Fruit fly (Drosophila melanogaster) whole organism, embryonic: ENCODE data around the gene CG6295.
A peak's percentile ranks its signal among the peaks of the same experiment; 100 is the strongest.

Experiments used
- Atf3 ChIP-seq: fragments of 200-800 bp; sonication (Bioruptor generic); optimal IDR thresholded peaks from 3 replicates; lab custom pipeline; 2016; ENCODE audit warnings: missing biosample characterization, missing genetic modification characterization
- Bgb ChIP-seq: fragments of 200-800 bp; sonication (Bioruptor generic); IDR thresholded peaks from 2 replicates; pipeline ENCODE4 v1.3.6; 2022; ENCODE audit warnings: missing biosample characterization, missing genetic modification characterization; ENCODE audit not compliant: partially characterized antibody
- CG12744 ChIP-seq: fragments of 200-800 bp; sonication (Bioruptor generic); optimal IDR thresholded peaks from 2 replicates; lab custom pipeline; 2016; ENCODE audit warnings: missing biosample characterization, missing genetic modification characterization
- CG13894 ChIP-seq: fragments of 200-800 bp; sonication (Bioruptor generic); optimal IDR thresholded peaks from 3 replicates; lab custom pipeline; 2018; ENCODE audit warnings: missing biosample characterization, mild to moderate bottlenecking, missing genetic modification characterization, moderate library complexity
- CG15514 ChIP-seq: fragments of 200-800 bp; sonication (Bioruptor generic); optimal IDR thresholded peaks from 3 replicates; lab custom pipeline; 2017; ENCODE audit warnings: missing biosample characterization, missing genetic modification characterization, mild to moderate bottlenecking, moderate library complexity, missing genetic modification reagents
- CG17385 ChIP-seq: fragments of 200-800 bp; sonication (Bioruptor generic); optimal IDR thresholded peaks from 3 replicates; lab custom pipeline; 2018; ENCODE audit warnings: missing biosample characterization, mild to moderate bottlenecking, missing genetic modification characterization
- CG18599 ChIP-seq: fragments of 200-800 bp; sonication (Bioruptor generic); optimal IDR thresholded peaks from 3 replicates; lab custom pipeline; 2017; ENCODE audit warnings: missing biosample characterization, missing genetic modification characterization, mild to moderate bottlenecking, moderate library complexity, missing genetic modification reagents
- CG30020 ChIP-seq: fragments of 200-800 bp; optimal IDR thresholded peaks from 2 replicates; lab custom pipeline; 2019; ENCODE audit warnings: missing biosample characterization, mild to moderate bottlenecking, missing genetic modification characterization, moderate library complexity
- CG3163 ChIP-seq: fragments of 200-800 bp; sonication (Bioruptor generic); optimal IDR thresholded peaks from 3 replicates; lab custom pipeline; 2016; ENCODE audit warnings: missing biosample characterization, missing genetic modification characterization
- CG32772 ChIP-seq: fragments of 200-800 bp; sonication (Bioruptor generic); IDR thresholded peaks from 2 replicates; pipeline ENCODE4 v1.3.6; 2022; ENCODE audit warnings: missing biosample characterization, missing genetic modification characterization
- CG34224 ChIP-seq: fragments of 200-800 bp; sonication (Bioruptor generic); IDR thresholded peaks from 3 replicates; pipeline ENCODE4 v1.3.6; 2022; ENCODE audit warnings: missing biosample characterization, missing genetic modification characterization; ENCODE audit not compliant: partially characterized antibody
- CG6689 ChIP-seq: fragments of 200-800 bp; sonication (Bioruptor generic); IDR thresholded peaks from 2 replicates; pipeline ENCODE4 v1.3.6; 2022; ENCODE audit warnings: missing biosample characterization, missing genetic modification characterization
- CG6854 ChIP-seq: fragments of 200-800 bp; sonication (Bioruptor generic); optimal IDR thresholded peaks from 3 replicates; lab custom pipeline; 2017; ENCODE audit warnings: missing biosample characterization, mild to moderate bottlenecking, missing genetic modification characterization
- CG8089 ChIP-seq: fragments of 200-800 bp; sonication (Bioruptor generic); optimal IDR thresholded peaks from 3 replicates; lab custom pipeline; 2016; ENCODE audit warnings: missing biosample characterization, missing genetic modification characterization
- CG8388 ChIP-seq: fragments of 200-800 bp; sonication (Bioruptor generic); optimal IDR thresholded peaks from 2 replicates; lab custom pipeline; 2019; ENCODE audit warnings: missing biosample characterization, mild to moderate bottlenecking, missing genetic modification characterization, moderate library complexity
- CG9609 ChIP-seq: fragments of 200-800 bp; sonication (Bioruptor generic); optimal IDR thresholded peaks from 3 replicates; lab custom pipeline; 2016; ENCODE audit warnings: missing biosample characterization, missing genetic modification characterization
- CG9932 ChIP-seq: fragments of 200-800 bp; sonication (Bioruptor generic); IDR thresholded peaks from 2 replicates; pipeline ENCODE4 v1.3.6; 2022; ENCODE audit warnings: missing biosample characterization, missing genetic modification characterization
- CoRest ChIP-seq: fragments of 200-800 bp; sonication (Bioruptor generic); optimal IDR thresholded peaks from 3 replicates; lab custom pipeline; 2018; ENCODE audit warnings: missing biosample characterization, mild to moderate bottlenecking, missing genetic modification characterization, moderate library complexity
- Dp ChIP-seq: fragments of 200-800 bp; sonication (Bioruptor generic); optimal IDR thresholded peaks from 2 replicates; lab custom pipeline; 2018; ENCODE audit warnings: missing biosample characterization, mild to moderate bottlenecking, missing genetic modification characterization, moderate library complexity
- E2f2 ChIP-seq: fragments of 200-800 bp; sonication (Bioruptor generic); IDR thresholded peaks from 2 replicates; pipeline ENCODE4 v1.3.6; 2022; ENCODE audit warnings: missing biosample characterization, missing genetic modification characterization
- Fer1 ChIP-seq: fragments of 200-800 bp; sonication (Bioruptor generic); optimal IDR thresholded peaks from 2 replicates; lab custom pipeline; 2017; ENCODE audit warnings: missing biosample characterization, mild to moderate bottlenecking, missing genetic modification characterization
- Gsc ChIP-seq: fragments of 200-800 bp; sonication (Bioruptor generic); IDR thresholded peaks from 2 replicates; pipeline ENCODE4 v1.3.6; 2022; ENCODE audit warnings: missing biosample characterization, missing genetic modification characterization
- HmgZ ChIP-seq: fragments of 200-800 bp; sonication (Bioruptor generic); optimal IDR thresholded peaks from 2 replicates; lab custom pipeline; 2018; ENCODE audit warnings: missing biosample characterization, mild to moderate bottlenecking, missing genetic modification characterization
- Hmx ChIP-seq: fragments of 200-800 bp; sonication (Bioruptor generic); optimal IDR thresholded peaks from 2 replicates; lab custom pipeline; 2016; ENCODE audit warnings: missing biosample characterization, missing genetic modification characterization
- MESR4 ChIP-seq: fragments of 200-800 bp; sonication (Bioruptor generic); optimal IDR thresholded peaks from 2 replicates; lab custom pipeline; 2018; ENCODE audit warnings: missing biosample characterization, mild to moderate bottlenecking, missing genetic modification characterization, moderate library complexity
- MTF-1 ChIP-seq: fragments of 200-800 bp; sonication (Bioruptor generic); optimal IDR thresholded peaks from 2 replicates; lab custom pipeline; 2018; ENCODE audit warnings: missing biosample characterization, mild to moderate bottlenecking, missing genetic modification characterization, borderline replicate concordance
- Med ChIP-seq: fragments of 200-800 bp; sonication (Bioruptor generic); peaks from one replicate; lab custom pipeline; 2016; ENCODE audit warnings: missing biosample characterization, missing genetic modification characterization, mild to moderate bottlenecking, inconsistent platforms, moderate library complexity
- Oli ChIP-seq: fragments of 200-800 bp; sonication (Bioruptor generic); optimal IDR thresholded peaks from 2 replicates; lab custom pipeline; 2018; ENCODE audit warnings: missing biosample characterization, mild to moderate bottlenecking, missing genetic modification characterization, moderate library complexity
- Side ChIP-seq: fragments of 200-800 bp; sonication (Bioruptor generic); optimal IDR thresholded peaks from 2 replicates; lab custom pipeline; 2016; ENCODE audit warnings: missing biosample characterization, missing genetic modification characterization
- Sox102F ChIP-seq: fragments of 200-800 bp; sonication (Bioruptor generic); optimal IDR thresholded peaks from 2 replicates; lab custom pipeline; 2018; ENCODE audit warnings: missing biosample characterization, mild to moderate bottlenecking, missing genetic modification characterization, moderate library complexity
- Spps ChIP-seq: fragments of 200-800 bp; sonication (Bioruptor generic); optimal IDR thresholded peaks from 2 replicates; lab custom pipeline; 2018; ENCODE audit warnings: missing biosample characterization, mild to moderate bottlenecking, missing genetic modification characterization
- Stat92E ChIP-seq, 3 experiments: fragments of >200 bp in 2 of 3; fragments of 200-800 bp in 1 of 3; sonication (Bioruptor generic) in 1 of 3; optimal IDR thresholded peaks; 2 replicates each; lab custom pipeline; 2017 to 2019; ENCODE audit warnings: missing biosample characterization in 3 of 3, missing genetic modification characterization in 3 of 3, mild to moderate bottlenecking in 1 of 3, moderate library complexity in 1 of 3
- TFAM ChIP-seq: fragments of 200-800 bp; sonication (Bioruptor generic); optimal IDR thresholded peaks from 2 replicates; lab custom pipeline; 2017; ENCODE audit warnings: missing biosample characterization, missing genetic modification characterization, inconsistent platforms
- Vsx1 ChIP-seq: fragments of 200-800 bp; sonication (Bioruptor generic); optimal IDR thresholded peaks from 2 replicates; lab custom pipeline; 2017; ENCODE audit warnings: missing biosample characterization, mild to moderate bottlenecking, missing genetic modification characterization, missing genetic modification reagents
- ara ChIP-seq: fragments of 200-800 bp; sonication (Bioruptor generic); IDR thresholded peaks from 2 replicates; pipeline ENCODE4 v1.3.6; 2022; ENCODE audit warnings: missing biosample characterization, missing genetic modification characterization
- ken ChIP-seq: fragments of 200-800 bp; sonication (Bioruptor generic); IDR thresholded peaks from 3 replicates; pipeline ENCODE4 v1.3.6; 2022; ENCODE audit warnings: missing biosample characterization, missing genetic modification characterization
- klu ChIP-seq: fragments of 200-800 bp; sonication (Bioruptor generic); IDR thresholded peaks from 2 replicates; pipeline ENCODE4 v1.3.6; 2022; ENCODE audit warnings: missing biosample characterization, missing genetic modification characterization
- lab ChIP-seq: fragments of 200-800 bp; sonication (Bioruptor generic); optimal IDR thresholded peaks from 3 replicates; lab custom pipeline; 2017; ENCODE audit warnings: missing biosample characterization, missing genetic modification characterization, mild to moderate bottlenecking, moderate library complexity, missing genetic modification reagents
- lov ChIP-seq, 2 experiments: fragments of 200-800 bp in 1 of 2; fragments of >200 bp in 1 of 2; sonication (Bioruptor generic) in 1 of 2; IDR thresholded peaks in 1 of 2; optimal IDR thresholded peaks in 1 of 2; 2 replicates in 1 of 2; 3 replicates in 1 of 2; pipeline versions ENCODE4 v1.3.6 to Lab custom; 2017 to 2022; ENCODE audit warnings: missing biosample characterization in 1 of 2, missing genetic modification characterization in 1 of 2
- onecut ChIP-seq: fragments of 200-800 bp; sonication (Bioruptor generic); IDR thresholded peaks from 2 replicates; pipeline ENCODE4 v1.3.6; 2022; ENCODE audit warnings: missing biosample characterization, missing genetic modification characterization
- peb ChIP-seq: fragments of 200-800 bp; sonication (Bioruptor generic); IDR thresholded peaks from 2 replicates; pipeline ENCODE4 v1.3.6; 2022; ENCODE audit warnings: missing biosample characterization, missing genetic modification characterization
- psq ChIP-seq: fragments of 200-800 bp; sonication (Bioruptor generic); optimal IDR thresholded peaks from 2 replicates; lab custom pipeline; 2017; ENCODE audit warnings: missing biosample characterization, missing genetic modification characterization
- sima ChIP-seq: fragments of 200-800 bp; sonication (Bioruptor generic); optimal IDR thresholded peaks from 2 replicates; lab custom pipeline; 2016; ENCODE audit warnings: missing biosample characterization, missing genetic modification characterization
- slbo ChIP-seq: fragments of 200-800 bp; sonication (Bioruptor generic); IDR thresholded peaks from 2 replicates; pipeline ENCODE4 v1.3.6; 2022; ENCODE audit warnings: missing biosample characterization, missing genetic modification characterization
- unpg ChIP-seq: fragments of 200-800 bp; sonication (Bioruptor generic); optimal IDR thresholded peaks from 3 replicates; lab custom pipeline; 2018; ENCODE audit warnings: missing biosample characterization, mild to moderate bottlenecking, missing genetic modification characterization, moderate library complexity
- zfh2 ChIP-seq: fragments of 200-800 bp; sonication (Bioruptor generic); optimal IDR thresholded peaks from 2 replicates; lab custom pipeline; 2016; ENCODE audit warnings: missing biosample characterization, missing genetic modification characterization

CG6295 gene

DNA sequence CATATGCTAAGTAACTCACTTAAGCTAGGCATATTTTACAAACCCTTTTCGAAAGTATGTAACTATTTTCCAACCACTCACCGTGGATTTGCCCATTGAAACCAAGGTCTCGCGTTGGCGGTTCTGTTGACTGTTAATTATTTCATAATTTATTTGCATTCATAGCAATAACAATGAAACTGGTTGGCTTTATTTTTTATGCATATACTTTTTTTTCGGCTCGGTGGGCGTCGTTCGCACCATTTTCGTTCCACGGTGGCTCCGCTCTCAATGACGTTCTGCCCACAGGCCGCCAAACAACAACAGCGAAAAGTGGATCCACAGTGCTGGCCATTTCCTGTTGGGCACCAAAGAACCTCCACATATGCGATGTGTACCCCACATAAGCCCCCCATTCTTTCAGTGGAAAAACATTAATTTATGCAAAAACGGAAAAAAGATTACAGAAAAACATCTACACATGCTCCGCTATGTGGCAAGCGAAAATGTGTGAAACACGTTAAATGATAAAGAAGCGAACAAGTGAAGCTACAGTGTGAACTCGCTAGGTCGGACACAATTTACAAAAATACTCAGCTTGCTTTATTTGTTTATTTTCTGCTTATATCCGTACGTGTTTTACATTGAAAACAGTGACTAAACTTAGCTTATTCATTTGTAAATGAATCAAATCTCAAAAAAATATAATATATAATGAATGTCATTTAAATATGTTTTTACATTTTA lies 39.1 kb downstream of the CG6295 start (continued):
- TF ChIP-seq lov (optimal IDR thresholded peaks at IDR 0.05; lab: Kevin White, UChicago) (no peak), lov (GFP tag; IDR thresholded peaks at IDR 0.05; lab: Robert Waterston, UW) (0 out of 3 replicates have a peak, but pooled peaks have one; percentile 12), Spps (tag; lab: Kevin White, UChicago) (no peak), E2f2 (GFP tag; lab: Robert Waterston, UW) (peak; percentile 27; the same call in 1 of the 2 replicates), ken (GFP tag; lab: Robert Waterston, UW) (peak; percentile 47; the same call in 1 of the 3 replicates), ara (peak; percentile 68), Oli (tag; lab: Kevin White, UChicago) (peak; percentile 31), unpg (GFP tag; lab: Kevin White, UChicago) (peak; percentile 24), CG17385 (peak; percentile 16), CG3163 (no peak)

DNA sequence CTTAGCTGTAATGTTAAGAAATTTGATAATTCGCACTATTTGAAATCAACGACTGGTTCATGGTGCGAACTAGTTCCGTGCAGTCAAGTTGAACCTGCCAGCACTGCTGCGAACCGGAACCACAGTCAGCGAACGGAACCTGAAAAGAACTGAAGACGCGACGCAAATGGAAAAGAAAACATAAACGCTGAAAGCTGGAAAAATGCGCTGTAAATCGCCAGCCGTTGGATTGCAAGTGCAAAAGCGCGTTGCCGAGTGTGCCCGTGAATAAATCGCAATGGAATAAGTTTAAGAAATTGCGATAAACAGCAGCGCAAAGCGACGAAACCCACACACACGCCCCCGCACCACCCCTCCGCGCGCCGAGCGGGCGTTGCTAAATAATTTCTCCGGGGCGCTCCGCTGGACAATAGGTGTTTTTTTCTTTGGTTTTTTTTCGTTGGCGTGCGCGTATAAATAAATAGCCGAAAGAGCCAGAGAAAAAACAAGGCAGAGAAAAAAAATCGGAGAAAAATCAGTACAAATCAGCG lies 40.0 kb downstream of the CG6295 start, which contains the start of gene CG5521:
CG5521 (plus strand) TSS at position 137 of the 530 bp plus-strand sequence.
- TF ChIP-seq Stat92E (GFP tag; optimal IDR thresholded peaks at IDR 0.05; lab: Kevin White, UChicago) (peak in 1 of 3 experiments; percentile 49), MESR4 (GFP tag; lab: Kevin White, UChicago) (peak; percentile 90), lab (GFP tag; lab: Kevin White, UChicago) (peak; percentile 7), CG15514 (GFP tag; lab: Kevin White, UChicago) (peak; percentile 100), CoRest (no peak), CG18599 (GFP tag; lab: Kevin White, UChicago) (no peak), CG8388 (GFP tag; lab: Kevin White, UChicago) (no peak), Fer1 (GFP tag; lab: Kevin White, UChicago) (no peak), Hmx (no peak), CG13894 (tag; lab: Kevin White, UChicago) (peak; percentile 32), Med (peak; percentile 67), klu (GFP tag; lab: Robert Waterston, UW) (0 out of 2 replicates have a peak, but pooled peaks have one; percentile 9), psq (GFP tag; lab: Kevin White, UChicago) (no peak), Side (peak; percentile 13), CG34224 (GFP tag; lab: Robert Waterston, UW) (0 out of 3 replicates have a peak, but pooled peaks have one; percentile 48), Sox102F (GFP tag; lab: Kevin White, UChicago) (peak; percentile 16), zfh2 (no peak), CG32772 (GFP tag; lab: Robert Waterston, UW) (peak; percentile 50; the same call in 1 of the 2 replicates), peb (GFP tag; lab: Robert Waterston, UW) (no peak), CG9609 (GFP tag; lab: Kevin White, UChicago) (no peak), CG6854 (no peak), CG30020 (tag; lab: Kevin White, UChicago) (no peak), CG12744 (GFP tag; lab: Kevin White, UChicago) (no peak), TFAM (GFP tag; lab: Kevin White, UChicago) (no peak), Atf3 (GFP tag; lab: Kevin White, UChicago) (no peak), E2f2 (GFP tag; lab: Robert Waterston, UW) (peak; percentile 24; the same call in 1 of the 2 replicates), Dp (GFP tag; lab: Kevin White, UChicago) (peak; percentile 10), slbo (GFP tag; lab: Robert Waterston, UW) (peak; percentile 25; the same call in 1 of the 2 replicates), CG9932 (0 out of 2 replicates have a peak, but pooled peaks have one; percentile 16), MTF-1 (GFP tag; lab: Kevin White, UChicago) (no peak), Bgb (GFP tag; lab: Robert Waterston, UW) (peak; percentile 80), onecut (GFP tag; lab: Robert Waterston, UW) (no peak), sima (GFP tag; lab: Kevin White, UChicago) (no peak), HmgZ (tag; lab: Kevin White, UChicago) (peak; percentile 7), Vsx1 (no peak), CG6689 (GFP tag; lab: Robert Waterston, UW) (no peak), Gsc (GFP tag; lab: Robert Waterston, UW) (no peak), CG8089 (GFP tag; lab: Kevin White, UChicago) (no peak)
